Worm (Caenorhabditis elegans): ENCODE measurements around the gene zip-5.

The zip-5 gene

ce11 chrV:13274615-13275014 lies 10.3 kb downstream of the zip-5 start:
- TF ChIP-seq ref-2 (tag; optimal IDR thresholded peaks at IDR 0.05) (no peak), fkh-6 (tag; optimal IDR thresholded peaks at IDR 0.05) (no peak), elt-4 (tag; optimal IDR thresholded peaks at IDR 0.05) (no peak), unc-86 (tag; optimal IDR thresholded peaks at IDR 0.05) (no peak), T23F11.4 (GFP tag; optimal IDR thresholded peaks at IDR 0.05) (no peak), pha-2 (tag; optimal IDR thresholded peaks at IDR 0.05) (no peak), ztf-16 (tag; optimal IDR thresholded peaks at IDR 0.05) (no peak), rnt-1 (tag; optimal IDR thresholded peaks at IDR 0.05) (no peak), pax-1 (tag; optimal IDR thresholded peaks at IDR 0.05) (no peak), unc-55 (GFP tag; optimal IDR thresholded peaks at IDR 0.05) (no peak), ceh-19 (GFP tag; optimal IDR thresholded peaks at IDR 0.05) (no peak), zip-5 (tag; optimal IDR thresholded peaks at IDR 0.05) (no peak), pros-1 (tag; optimal IDR thresholded peaks at IDR 0.05) (no peak), sox-4 (tag; optimal IDR thresholded peaks at IDR 0.05) (no peak), C08G9.2 (tag; optimal IDR thresholded peaks at IDR 0.05) (no peak), ahr-1 (tag; optimal IDR thresholded peaks at IDR 0.05) (no peak), mec-3 (tag; optimal IDR thresholded peaks at IDR 0.05; ENCODE audit: borderline replicate concordance) (no peak), dve-1 (tag; optimal IDR thresholded peaks at IDR 0.05) (no peak), ceh-34 (tag; optimal IDR thresholded peaks at IDR 0.05) (no peak)

- TF ChIP-seq pqm-1 (tag; optimal IDR thresholded peaks at IDR 0.05) (no peak), npax-4 (tag; optimal IDR thresholded peaks at IDR 0.05) (no peak), ama-1 (optimal IDR thresholded peaks at IDR 0.05) (no peak), hlh-30 (tag; optimal IDR thresholded peaks at IDR 0.05; ENCODE audit: insufficient read depth) (no peak), eyg-1 (tag; optimal IDR thresholded peaks at IDR 0.05) (no peak), K09A11.1 (tag; optimal IDR thresholded peaks at IDR 0.05; ENCODE audit: insufficient read depth) (no peak), syd-9 (tag; optimal IDR thresholded peaks at IDR 0.05) (no peak)
These were observed 11.6 kb downstream of the zip-5 start, which contains the start of gene F32F2.4 for ce11 chrV:13275959-13276358. Gene F32F2.4 (plus strand): TSS chrV:13276259.

ce11 chrV:13280382-13280781 lies 16.0 kb downstream of the zip-5 start:
- TF ChIP-seq ztf-16 (tag; optimal IDR thresholded peaks at IDR 0.05) (no peak), ceh-24 (tag; optimal IDR thresholded peaks at IDR 0.05) (no peak), ceh-18 (tag; optimal IDR thresholded peaks at IDR 0.05) (no peak), ceh-19 (GFP tag; optimal IDR thresholded peaks at IDR 0.05) (no peak), pha-4 (tag; optimal IDR thresholded peaks at IDR 0.05) (no peak), unc-42 (tag; optimal IDR thresholded peaks at IDR 0.05) (no peak), nhr-232 (tag; optimal IDR thresholded peaks at IDR 0.05) (no peak), ceh-6 (GFP tag; optimal IDR thresholded peaks at IDR 0.05) (no peak), fkh-10 (GFP tag; optimal IDR thresholded peaks at IDR 0.05) (no peak), ceh-31 (tag; optimal IDR thresholded peaks at IDR 0.05) (no peak), elt-2 (tag; optimal IDR thresholded peaks at IDR 0.05) (no peak), K09A11.1 (tag; optimal IDR thresholded peaks at IDR 0.05; ENCODE audit: insufficient read depth) (no peak), pha-2 (tag; optimal IDR thresholded peaks at IDR 0.05) (no peak), eyg-1 (tag; optimal IDR thresholded peaks at IDR 0.05) (no peak)

- TF ChIP-seq zip-5 (tag; optimal IDR thresholded peaks at IDR 0.05) = no peak
- TF ChIP-seq unc-42 (tag; optimal IDR thresholded peaks at IDR 0.05) = peak; percentile 70
- no peak for TF ChIP-seq fkh-10 (GFP tag; optimal IDR thresholded peaks at IDR 0.05)
- no peak for TF ChIP-seq syd-9 (tag; optimal IDR thresholded peaks at IDR 0.05)
These were observed 18.6 kb downstream of the zip-5 start for ce11 chrV:13282958-13283357.

- TF ChIP-seq ceh-9 (tag; optimal IDR thresholded peaks at IDR 0.05) = no peak
- no peak for TF ChIP-seq ceh-24 (tag; optimal IDR thresholded peaks at IDR 0.05)
- TF ChIP-seq elt-2 (tag; optimal IDR thresholded peaks at IDR 0.05) = no peak
- no peak for TF ChIP-seq ttx-3 (tag; optimal IDR thresholded peaks at IDR 0.05)
- no peak for TF ChIP-seq fkh-10 (GFP tag; optimal IDR thresholded peaks at IDR 0.05)
- no peak for TF ChIP-seq sox-4 (tag; optimal IDR thresholded peaks at IDR 0.05)
- no peak for TF ChIP-seq odd-2 (tag; optimal IDR thresholded peaks at IDR 0.05)
- TF ChIP-seq sox-2 (GFP tag; IDR thresholded peaks at IDR 0.05) = no peak
- no peak for TF ChIP-seq tbx-7 (tag; optimal IDR thresholded peaks at IDR 0.05)
- TF ChIP-seq unc-86 (tag; optimal IDR thresholded peaks at IDR 0.05) = no peak
- no peak for TF ChIP-seq ceh-2 (tag; optimal IDR thresholded peaks at IDR 0.05)
- TF ChIP-seq npax-4 (tag; optimal IDR thresholded peaks at IDR 0.05) = no peak
- TF ChIP-seq sdc-2 (tag; optimal IDR thresholded peaks at IDR 0.05) = no peak
These were observed 20.9 kb downstream of the zip-5 start for ce11 chrV:13285284-13285683.

All from whole organism, late embryonic.